Fruit fly (Drosophila melanogaster) whole organism, embryonic: ENCODE results near the gene htt.

ENCODE experiments used
- Aef1 ChIP-seq: fragments of 200-800 bp; sonication (Bioruptor generic); IDR thresholded peaks from 3 replicates; pipeline ENCODE4 v1.3.6; 2022; ENCODE audit warnings: missing biosample characterization, missing genetic modification characterization
- CG12942 ChIP-seq: fragments of 200-800 bp; sonication (Bioruptor generic); optimal IDR thresholded peaks from 3 replicates; lab custom pipeline; 2016; ENCODE audit warnings: missing biosample characterization, missing genetic modification characterization
- CG18619 ChIP-seq: fragments of 200-800 bp; sonication (Bioruptor generic); optimal IDR thresholded peaks from 3 replicates; lab custom pipeline; 2017; ENCODE audit warnings: missing biosample characterization, mild to moderate bottlenecking, missing genetic modification characterization
- CG2712 ChIP-seq: fragments of 200-800 bp; optimal IDR thresholded peaks from 3 replicates; lab custom pipeline; 2019; ENCODE audit warnings: missing biosample characterization, mild to moderate bottlenecking, missing genetic modification characterization, moderate library complexity
- CG30020 ChIP-seq: fragments of 200-800 bp; optimal IDR thresholded peaks from 2 replicates; lab custom pipeline; 2019; ENCODE audit warnings: missing biosample characterization, mild to moderate bottlenecking, missing genetic modification characterization, moderate library complexity
- CG31441 ChIP-seq: fragments of 200-800 bp; sonication (Bioruptor generic); IDR thresholded peaks from 2 replicates; pipeline ENCODE4 v1.3.6; 2022; ENCODE audit warnings: missing biosample characterization, missing genetic modification characterization
- CG4707 ChIP-seq: fragments of 200-800 bp; sonication (Bioruptor generic); optimal IDR thresholded peaks from 2 replicates; lab custom pipeline; 2018; ENCODE audit warnings: missing biosample characterization, mild to moderate bottlenecking, missing genetic modification characterization, moderate library complexity
- CG4820 ChIP-seq: fragments of 200-800 bp; sonication (Bioruptor generic); optimal IDR thresholded peaks from 3 replicates; lab custom pipeline; 2016; ENCODE audit warnings: missing biosample characterization, missing genetic modification characterization
- Chrac-16 ChIP-seq: fragments of 200-800 bp; sonication (Bioruptor generic); optimal IDR thresholded peaks from 3 replicates; lab custom pipeline; 2016; ENCODE audit warnings: missing biosample characterization, missing genetic modification characterization
- CrebB ChIP-seq: fragments of 200-800 bp; sonication (Bioruptor generic); optimal IDR thresholded peaks from 3 replicates; lab custom pipeline; 2018; ENCODE audit warnings: missing biosample characterization, mild to moderate bottlenecking, missing genetic modification characterization
- Doc3 ChIP-seq: fragments of 200-800 bp; sonication (Bioruptor generic); IDR thresholded peaks from 3 replicates; pipeline ENCODE4 v1.3.6; 2022; ENCODE audit warnings: missing biosample characterization, missing genetic modification characterization; ENCODE audit not compliant: partially characterized antibody
- Eip74EF ChIP-seq, 2 experiments: fragments of 200-800 bp in 1 of 2; fragments of >200 bp in 1 of 2; sonication (Bioruptor generic) in 1 of 2; optimal IDR thresholded peaks; 2 replicates each; lab custom pipeline; 2017 to 2019; ENCODE audit warnings: missing biosample characterization in 2 of 2, missing genetic modification characterization in 2 of 2, mild to moderate bottlenecking in 1 of 2, moderate library complexity in 1 of 2
- Gsc ChIP-seq: fragments of 200-800 bp; sonication (Bioruptor generic); IDR thresholded peaks from 2 replicates; pipeline ENCODE4 v1.3.6; 2022; ENCODE audit warnings: missing biosample characterization, missing genetic modification characterization
- Hmr ChIP-seq: fragments of 200-800 bp; sonication (Bioruptor generic); optimal IDR thresholded peaks from 3 replicates; lab custom pipeline; 2017; ENCODE audit warnings: mild to moderate bottlenecking, missing biosample characterization, missing genetic modification reagents, missing genetic modification characterization
- Jarid2 ChIP-seq: fragments of 200-800 bp; sonication (Bioruptor generic); optimal IDR thresholded peaks from 3 replicates; lab custom pipeline; 2017; ENCODE audit warnings: mild to moderate bottlenecking, missing biosample characterization, missing genetic modification reagents, missing genetic modification characterization
- Lim3 ChIP-seq: fragments of 200-800 bp; sonication (Bioruptor generic); IDR thresholded peaks from 2 replicates; pipeline ENCODE4 v1.3.6; 2022; ENCODE audit warnings: missing biosample characterization, missing genetic modification characterization
- MESR4 ChIP-seq: fragments of 200-800 bp; sonication (Bioruptor generic); optimal IDR thresholded peaks from 2 replicates; lab custom pipeline; 2018; ENCODE audit warnings: missing biosample characterization, mild to moderate bottlenecking, missing genetic modification characterization, moderate library complexity
- Meics ChIP-seq: fragments of 200-800 bp; sonication (Bioruptor generic); optimal IDR thresholded peaks from 2 replicates; lab custom pipeline; 2017; ENCODE audit warnings: missing biosample characterization, mild to moderate bottlenecking, missing genetic modification characterization
- NFAT ChIP-seq: fragments of 200-800 bp; sonication (Bioruptor generic); IDR thresholded peaks from 2 replicates; pipeline ENCODE4 v1.3.6; 2022; ENCODE audit warnings: missing biosample characterization, missing genetic modification characterization
- PHDP ChIP-seq: fragments of 200-800 bp; sonication (Bioruptor generic); optimal IDR thresholded peaks from 3 replicates; lab custom pipeline; 2018; ENCODE audit warnings: missing biosample characterization, mild to moderate bottlenecking, missing genetic modification characterization, moderate library complexity
- Rfx ChIP-seq: fragments of 200-800 bp; sonication (Bioruptor generic); IDR thresholded peaks from 2 replicates; pipeline ENCODE4 v1.3.6; 2022; ENCODE audit warnings: missing biosample characterization, missing genetic modification characterization
- Sin3A ChIP-seq: fragments of >200 bp; optimal IDR thresholded peaks from 2 replicates; lab custom pipeline; 2018
- Tbp ChIP-seq: fragments of >200 bp; optimal IDR thresholded peaks from 2 replicates; lab custom pipeline; 2018; ENCODE audit warnings: missing biosample characterization, missing genetic modification characterization
- ato ChIP-seq: fragments of 200-800 bp; sonication (Bioruptor generic); IDR thresholded peaks from 2 replicates; pipeline ENCODE4 v1.3.6; 2022; ENCODE audit warnings: missing biosample characterization, missing genetic modification characterization; ENCODE audit not compliant: partially characterized antibody
- cg ChIP-seq: fragments of 200-800 bp; sonication (Bioruptor generic); optimal IDR thresholded peaks from 3 replicates; lab custom pipeline; 2019; ENCODE audit warnings: missing biosample characterization, mild to moderate bottlenecking, missing genetic modification characterization, moderate library complexity
- chif ChIP-seq, 2 experiments: fragments of 200-800 bp; sonication (Bioruptor generic); optimal IDR thresholded peaks; 3 replicates each; lab custom pipeline; 2016; ENCODE audit warnings: missing biosample characterization in 2 of 2, missing genetic modification characterization in 2 of 2
- chinmo ChIP-seq: fragments of 200-800 bp; sonication (Bioruptor generic); IDR thresholded peaks from 4 replicates; pipeline ENCODE4 v1.3.6; 2022; ENCODE audit warnings: missing biosample characterization, missing genetic modification characterization; ENCODE audit not compliant: partially characterized antibody
- croc ChIP-seq: fragments of 200-800 bp; sonication (Bioruptor generic); conservative IDR thresholded peaks from 3 replicates; pipeline ENCODE4 v1.3.6; 2022; ENCODE audit warnings: missing biosample characterization, missing genetic modification characterization
- danr ChIP-seq: fragments of 200-800 bp; sonication (Bioruptor generic); IDR thresholded peaks from 2 replicates; pipeline ENCODE4 v1.3.6; 2022; ENCODE audit warnings: missing biosample characterization, missing genetic modification characterization
- disco-r ChIP-seq: fragments of 200-800 bp; sonication (Bioruptor generic); optimal IDR thresholded peaks from 2 replicates; lab custom pipeline; 2016; ENCODE audit warnings: missing biosample characterization, missing genetic modification characterization
- en ChIP-seq: fragments of 200-800 bp; sonication (Bioruptor generic); optimal IDR thresholded peaks from 2 replicates; lab custom pipeline; 2016; ENCODE audit warnings: missing biosample characterization, missing genetic modification characterization
- fd102C ChIP-seq: fragments of 200-800 bp; sonication (Bioruptor generic); optimal IDR thresholded peaks from 2 replicates; lab custom pipeline; 2018; ENCODE audit warnings: missing biosample characterization, mild to moderate bottlenecking, missing genetic modification characterization, moderate library complexity
- fu2 ChIP-seq: fragments of 200-800 bp; sonication (Bioruptor generic); optimal IDR thresholded peaks from 2 replicates; lab custom pipeline; 2016; ENCODE audit warnings: missing biosample characterization, missing genetic modification characterization
- gfzf ChIP-seq: fragments of 200-800 bp; sonication (Bioruptor generic); optimal IDR thresholded peaks from 2 replicates; lab custom pipeline; 2016; ENCODE audit warnings: missing biosample characterization, mild to moderate bottlenecking, missing genetic modification characterization, moderate library complexity
- gro ChIP-seq: fragments of 200-800 bp; sonication (Bioruptor generic); optimal IDR thresholded peaks from 2 replicates; lab custom pipeline; 2016; ENCODE audit warnings: missing biosample characterization, missing genetic modification characterization
- jigr1 ChIP-seq: fragments of 200-800 bp; sonication (Bioruptor generic); IDR thresholded peaks from 3 replicates; pipeline ENCODE4 v1.3.6; 2022; ENCODE audit warnings: missing biosample characterization, missing genetic modification characterization
- lbe ChIP-seq: fragments of 200-800 bp; sonication (Bioruptor generic); optimal IDR thresholded peaks from 2 replicates; lab custom pipeline; 2016; ENCODE audit warnings: missing biosample characterization, mild to moderate bottlenecking, missing genetic modification characterization
- lmd ChIP-seq: fragments of 200-800 bp; sonication (Bioruptor generic); IDR thresholded peaks from 2 replicates; pipeline ENCODE4 v1.3.6; 2022; ENCODE audit warnings: missing biosample characterization, missing genetic modification characterization
- luna ChIP-seq: fragments of 200-800 bp; sonication (Bioruptor generic); optimal IDR thresholded peaks from 2 replicates; lab custom pipeline; 2016; ENCODE audit warnings: missing biosample characterization, missing genetic modification characterization
- mam ChIP-seq: fragments of 200-800 bp; sonication (Bioruptor generic); optimal IDR thresholded peaks from 3 replicates; lab custom pipeline; 2016; ENCODE audit warnings: missing biosample characterization, missing genetic modification characterization
- org-1 ChIP-seq: fragments of 200-800 bp; sonication (Bioruptor generic); optimal IDR thresholded peaks from 2 replicates; lab custom pipeline; 2017; ENCODE audit warnings: missing biosample characterization, missing genetic modification characterization
- phol ChIP-seq: fragments of 200-800 bp; sonication (Bioruptor generic); optimal IDR thresholded peaks from 3 replicates; lab custom pipeline; 2018; ENCODE audit warnings: missing biosample characterization, mild to moderate bottlenecking, missing genetic modification characterization, moderate library complexity
- sens ChIP-seq: fragments of 200-800 bp; sonication (Bioruptor generic); peaks from one replicate; lab custom pipeline; 2016; ENCODE audit warnings: missing biosample characterization, missing genetic modification characterization
- stc ChIP-seq: fragments of 200-800 bp; sonication (Bioruptor generic); IDR thresholded peaks from 2 replicates; pipeline ENCODE4 v1.3.6; 2022; ENCODE audit warnings: missing biosample characterization, missing genetic modification characterization
- stwl ChIP-seq: fragments of 200-800 bp; sonication (Bioruptor generic); optimal IDR thresholded peaks from 3 replicates; lab custom pipeline; 2018; ENCODE audit warnings: missing biosample characterization, mild to moderate bottlenecking, missing genetic modification characterization, moderate library complexity
- sug ChIP-seq: fragments of 200-800 bp; optimal IDR thresholded peaks from 2 replicates; lab custom pipeline; 2019; ENCODE audit warnings: missing biosample characterization, mild to moderate bottlenecking, missing genetic modification characterization, moderate library complexity
- tap ChIP-seq: fragments of 200-800 bp; optimal IDR thresholded peaks from 3 replicates; lab custom pipeline; 2019; ENCODE audit warnings: missing biosample characterization, mild to moderate bottlenecking, missing genetic modification characterization, moderate library complexity
- toy ChIP-seq: fragments of 200-800 bp; sonication (Bioruptor generic); IDR thresholded peaks from 2 replicates; pipeline ENCODE4 v1.3.6; 2022; ENCODE audit warnings: missing biosample characterization, missing genetic modification characterization

The htt gene

DNA sequence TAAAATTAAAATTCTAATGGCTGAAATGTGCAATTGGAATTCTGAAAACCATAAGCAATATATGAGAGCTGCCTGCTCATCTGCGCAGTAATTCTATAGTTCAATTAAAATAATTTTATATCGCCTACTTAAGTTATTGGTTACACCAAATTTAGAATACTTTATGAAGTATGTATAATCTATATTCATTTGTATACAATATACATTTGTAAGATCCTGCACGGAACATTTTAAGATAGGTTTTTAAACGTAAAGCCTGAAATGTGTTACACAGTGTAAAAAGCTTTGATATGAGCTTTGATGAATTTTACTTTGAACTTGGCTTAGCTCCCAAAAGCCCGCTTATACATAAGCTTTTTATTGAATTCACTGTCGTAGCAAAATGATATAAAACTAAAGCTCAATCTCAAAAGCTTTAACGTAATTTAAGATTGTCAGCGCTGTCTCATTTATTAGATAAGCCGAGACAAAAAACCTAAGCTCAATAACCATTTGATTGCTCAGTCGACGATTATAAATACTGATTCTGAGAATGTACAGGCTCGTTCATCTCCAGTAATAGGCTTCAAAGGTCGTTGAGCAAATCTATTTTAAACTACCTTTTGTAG lies 18.4 kb upstream of the htt start (continued):
- no peak for TF ChIP-seq lmd (GFP tag; lab: Robert Waterston, UW)
- TF ChIP-seq CG31441 (GFP tag; lab: Robert Waterston, UW) = no peak
- TF ChIP-seq CG12942 (GFP tag; lab: Kevin White, UChicago) = no peak
- TF ChIP-seq Aef1 (GFP tag; lab: Robert Waterston, UW) = no peak
- TF ChIP-seq chif (GFP tag; optimal IDR thresholded peaks at IDR 0.05; lab: Kevin White, UChicago) = no peak
- TF ChIP-seq MESR4 (GFP tag; lab: Kevin White, UChicago) = no peak
- TF ChIP-seq cg = no peak
- TF ChIP-seq CG2712 = peak; percentile 17
- TF ChIP-seq phol (tag; lab: Kevin White, UChicago) = no peak
- TF ChIP-seq Gsc = no peak
- no peak for TF ChIP-seq en (GFP tag; lab: Kevin White, UChicago)
- no peak for TF ChIP-seq Tbp (GFP tag; lab: Kevin White, UChicago)
- TF ChIP-seq disco-r (GFP tag; lab: Kevin White, UChicago) = no peak
- TF ChIP-seq luna = no peak
- TF ChIP-seq Meics (GFP tag; lab: Kevin White, UChicago) = peak; percentile 5
- peak; percentile 50 for TF ChIP-seq sens (GFP tag; lab: Kevin White, UChicago)
- TF ChIP-seq toy (GFP tag; lab: Robert Waterston, UW) = no peak
- TF ChIP-seq lbe = peak; percentile 1
- no peak for TF ChIP-seq stc (GFP tag; lab: Robert Waterston, UW)
- TF ChIP-seq Eip74EF (GFP tag; optimal IDR thresholded peaks at IDR 0.05; lab: Kevin White, UChicago) = peak in 1 of 2 experiments; percentile 46
- no peak for TF ChIP-seq CG18619 (GFP tag; lab: Kevin White, UChicago)
- TF ChIP-seq croc (GFP tag; lab: Robert Waterston, UW) = no peak
- no peak for TF ChIP-seq Lim3 (GFP tag; lab: Robert Waterston, UW)
- no peak for TF ChIP-seq danr (GFP tag; lab: Robert Waterston, UW)
- no peak for TF ChIP-seq NFAT (GFP tag; lab: Robert Waterston, UW)
- no peak for TF ChIP-seq gfzf
- no peak for TF ChIP-seq jigr1 (GFP tag; lab: Robert Waterston, UW)
- TF ChIP-seq mam (GFP tag; lab: Kevin White, UChicago) = no peak
- no peak for TF ChIP-seq Chrac-16
- TF ChIP-seq CrebB = no peak
- no peak for TF ChIP-seq CG30020 (tag; lab: Kevin White, UChicago)
- TF ChIP-seq fu2 (GFP tag; lab: Kevin White, UChicago) = no peak
- no peak for TF ChIP-seq sug (tag; lab: Kevin White, UChicago)
- TF ChIP-seq CG4820 = no peak
- TF ChIP-seq Doc3 (GFP tag; lab: Robert Waterston, UW) = no peak
- TF ChIP-seq Sin3A (lab: Kevin White, UChicago) = no peak
- no peak for TF ChIP-seq fd102C
- no peak for TF ChIP-seq gro (GFP tag; lab: Kevin White, UChicago)
- no peak for TF ChIP-seq org-1 (GFP tag; lab: Kevin White, UChicago)
- TF ChIP-seq PHDP (tag; lab: Kevin White, UChicago) = peak; percentile 44
- no peak for TF ChIP-seq ato
- peak; percentile 14 for TF ChIP-seq tap (tag; lab: Kevin White, UChicago)
- TF ChIP-seq chinmo (GFP tag; lab: Robert Waterston, UW) = no peak
- TF ChIP-seq CG4707 (GFP tag; lab: Kevin White, UChicago) = no peak
- TF ChIP-seq Jarid2 (GFP tag; lab: Kevin White, UChicago) = no peak
- TF ChIP-seq Hmr (GFP tag; lab: Kevin White, UChicago) = peak; percentile 22
- peak; percentile 32; the same call in 1 of the 2 replicates for TF ChIP-seq Rfx (GFP tag; lab: Robert Waterston, UW)
- no peak for TF ChIP-seq stwl (tag; lab: Kevin White, UChicago)
